Fruit fly (Drosophila melanogaster): ENCODE results near the gene CG15021.

The CG15021 gene

dm6 chr3L:4409134-4409897 lies 27.2 kb upstream of the CG15021 start (continued):
- TF ChIP-seq CG32767 (GFP tag; IDR thresholded peaks at IDR 0.05) (no peak), tap (tag; optimal IDR thresholded peaks at IDR 0.05) (no peak), dmrt11E (tag; optimal IDR thresholded peaks at IDR 0.05) (no peak), CG1529 (GFP tag; optimal IDR thresholded peaks at IDR 0.05) (no peak), H2.0 (GFP tag; IDR thresholded peaks at IDR 0.05) (no peak), zf30C (GFP tag; optimal IDR thresholded peaks at IDR 0.05) (no peak), twi (tag; optimal IDR thresholded peaks at IDR 0.05) (no peak), CG10274 (GFP tag; optimal IDR thresholded peaks at IDR 0.05) (no peak), D19A (tag; optimal IDR thresholded peaks at IDR 0.05) (no peak), dpn (GFP tag; optimal IDR thresholded peaks at IDR 0.05) (no peak), CG31365 (tag; optimal IDR thresholded peaks at IDR 0.05) (no peak), HmgZ (tag; optimal IDR thresholded peaks at IDR 0.05) (no peak), pros (GFP tag; optimal IDR thresholded peaks at IDR 0.05) (peak; percentile 48), ro (GFP tag; IDR thresholded peaks at IDR 0.05) (no peak), CG7963 (GFP tag; IDR thresholded peaks at IDR 0.05; ENCODE audit: partially characterized antibody) (no peak), Doc2 (GFP tag; IDR thresholded peaks at IDR 0.05) (no peak), cad (GFP tag; optimal IDR thresholded peaks at IDR 0.05) (peak; percentile 81), Hmr (GFP tag; optimal IDR thresholded peaks at IDR 0.05) (no peak), CG2116 (GFP tag; optimal IDR thresholded peaks at IDR 0.05) (no peak), Doc3 (GFP tag; IDR thresholded peaks at IDR 0.05; ENCODE audit: partially characterized antibody) (no peak), NFAT (GFP tag; IDR thresholded peaks at IDR 0.05) (0 out of 2 replicates have a peak, but pooled peaks have one; percentile 28), mirr (GFP tag; optimal IDR thresholded peaks at IDR 0.05) (no peak), CG5245 (GFP tag; optimal IDR thresholded peaks at IDR 0.05) (no peak), exex (tag; optimal IDR thresholded peaks at IDR 0.05) (no peak), Rx (GFP tag; IDR thresholded peaks at IDR 0.05) (no peak), ato (GFP tag; IDR thresholded peaks at IDR 0.05; ENCODE audit: partially characterized antibody) (no peak), CG8290 (GFP tag; optimal IDR thresholded peaks at IDR 0.05) (no peak), CG8290 (tag; optimal IDR thresholded peaks at IDR 0.05) (peak in 1 of 2 experiments; percentile 1), fd64A (GFP tag; optimal IDR thresholded peaks at IDR 0.05) (no peak), CG18599 (GFP tag; optimal IDR thresholded peaks at IDR 0.05) (no peak), Med (GFP tag) (peak; percentile 6), CG16779 (GFP tag; IDR thresholded peaks at IDR 0.05) (0 out of 2 replicates have a peak, but pooled peaks have one; percentile 13), Dbx (GFP tag; IDR thresholded peaks at IDR 0.05) (peak; percentile 26; the same call in 1 of the 3 replicates), Rfx (GFP tag; IDR thresholded peaks at IDR 0.05) (0 out of 2 replicates have a peak, but pooled peaks have one; percentile 12), crp (GFP tag; optimal IDR thresholded peaks at IDR 0.05) (no peak), grau (tag; optimal IDR thresholded peaks at IDR 0.05) (no peak), CG2120 (GFP tag; optimal IDR thresholded peaks at IDR 0.05) (no peak), CG10462 (GFP tag; optimal IDR thresholded peaks at IDR 0.05) (no peak), CG13894 (tag; optimal IDR thresholded peaks at IDR 0.05) (peak; percentile 58), gcm2 (GFP tag; optimal IDR thresholded peaks at IDR 0.05) (no peak), lilli (GFP tag; optimal IDR thresholded peaks at IDR 0.05) (no peak), gsb (GFP tag; IDR thresholded peaks at IDR 0.05) (no peak), bigmax (GFP tag; optimal IDR thresholded peaks at IDR 0.05) (no peak), dm (GFP tag; optimal IDR thresholded peaks at IDR 0.05) (no peak), ap (GFP tag; IDR thresholded peaks at IDR 0.05) (no peak), CG2199 (GFP tag; IDR thresholded peaks at IDR 0.05) (no peak), da (GFP tag; optimal IDR thresholded peaks at IDR 0.05) (no peak), inv (GFP tag; IDR thresholded peaks at IDR 0.05; ENCODE audit: partially characterized antibody) (no peak), gt (GFP tag; IDR thresholded peaks at IDR 0.05) (no peak), onecut (GFP tag; IDR thresholded peaks at IDR 0.05) (peak; percentile 66), Ets65A (GFP tag) (no peak)
